Worm (Caenorhabditis elegans): ENCODE data around the gene R04D3.2.

R04D3.2 gene

ce11 chrX:13328034-13328433 lies 41.6 kb upstream of the R04D3.2 start, which contains the start of gene sir-2.2:
TSS of gene sir-2.2 (plus strand) at chrX:13328067.
- TF ChIP-seq elt-1 (tag; optimal IDR thresholded peaks at IDR 0.05; ENCODE audit: borderline replicate concordance, insufficient read depth) (no peak), snpc-4 (tag; optimal IDR thresholded peaks at IDR 0.05) (no peak), unc-39 (tag; optimal IDR thresholded peaks at IDR 0.05) (no peak), unc-120 (tag; optimal IDR thresholded peaks at IDR 0.05; ENCODE audit: poor library complexity, severe bottlenecking) (no peak), sem-2 (GFP tag; optimal IDR thresholded peaks at IDR 0.05) (no peak), nhr-2 (tag; optimal IDR thresholded peaks at IDR 0.05) (no peak), tbx-8 (GFP tag; optimal IDR thresholded peaks at IDR 0.05) (no peak), nhr-12 (tag; optimal IDR thresholded peaks at IDR 0.05) (no peak), hlh-1 (tag; optimal IDR thresholded peaks at IDR 0.05) (no peak)

DNA sequence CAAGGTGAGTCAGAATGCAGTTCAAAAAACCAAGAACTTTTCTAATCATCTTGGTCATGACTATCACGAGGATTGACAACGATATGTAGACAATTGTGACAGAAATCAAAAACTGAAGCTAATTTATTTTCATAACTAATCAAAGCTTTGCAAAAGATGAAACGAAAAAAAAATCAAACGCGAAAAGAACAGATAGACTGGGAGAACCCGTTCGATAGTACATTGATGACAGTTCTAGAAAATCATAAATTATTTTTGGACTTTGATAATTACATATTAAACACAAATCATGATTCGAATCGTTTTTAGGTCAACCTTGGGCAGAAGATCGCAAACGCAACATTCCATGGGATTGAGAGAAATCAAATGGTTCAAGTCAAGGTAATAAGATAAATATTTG lies 38.6 kb upstream of the R04D3.2 start:
- TF ChIP-seq sptf-1 (tag; optimal IDR thresholded peaks at IDR 0.05) (no peak), elt-3 (tag; optimal IDR thresholded peaks at IDR 0.05) (no peak), ceh-39 (tag; optimal IDR thresholded peaks at IDR 0.05) (no peak), mep-1 (tag; optimal IDR thresholded peaks at IDR 0.05) (no peak), flh-1 (GFP tag; optimal IDR thresholded peaks at IDR 0.05) (no peak), drap-1 (GFP tag; optimal IDR thresholded peaks at IDR 0.05) (no peak), zip-8 (tag; optimal IDR thresholded peaks at IDR 0.05) (no peak), nhr-2 (tag; optimal IDR thresholded peaks at IDR 0.05) (no peak), lin-13 (tag; optimal IDR thresholded peaks at IDR 0.05) (no peak), nhr-76 (tag; optimal IDR thresholded peaks at IDR 0.05) (no peak), lin-32 (GFP tag; optimal IDR thresholded peaks at IDR 0.05) (no peak), unc-62 (GFP tag; optimal IDR thresholded peaks at IDR 0.05) (no peak), ceh-83 (GFP tag; optimal IDR thresholded peaks at IDR 0.05) (no peak)

DNA sequence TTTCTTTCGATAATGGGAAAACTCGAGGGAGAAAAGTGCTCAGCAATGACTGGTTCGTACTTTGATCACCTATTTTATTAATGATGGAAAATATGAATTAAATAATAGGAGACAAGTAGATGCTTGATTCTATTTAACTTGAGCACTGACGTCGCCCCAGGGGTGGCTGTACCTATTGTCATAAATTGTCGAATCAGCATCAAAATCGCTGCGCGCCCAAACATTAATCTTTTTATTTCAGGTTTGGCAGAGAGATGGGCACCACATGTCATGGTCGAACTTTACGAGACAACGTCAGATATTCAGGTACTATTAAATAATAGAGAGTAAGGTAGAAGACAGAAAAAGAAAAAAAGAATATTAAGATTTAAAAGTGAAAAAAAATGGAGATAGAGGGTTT lies 37.9 kb upstream of the R04D3.2 start:
- no peak for TF ChIP-seq ceh-39 (tag; optimal IDR thresholded peaks at IDR 0.05)
- TF ChIP-seq M03D4.4 (tag; optimal IDR thresholded peaks at IDR 0.05), result no peak
- TF ChIP-seq lin-32 (GFP tag; optimal IDR thresholded peaks at IDR 0.05), result no peak
- no peak for TF ChIP-seq nhr-12 (tag; optimal IDR thresholded peaks at IDR 0.05)
- TF ChIP-seq elt-3 (tag; optimal IDR thresholded peaks at IDR 0.05), result no peak
- TF ChIP-seq ces-1 (GFP tag; optimal IDR thresholded peaks at IDR 0.05), result no peak
- no peak for TF ChIP-seq sptf-1 (tag; optimal IDR thresholded peaks at IDR 0.05)
- no peak for TF ChIP-seq blmp-1 (tag; optimal IDR thresholded peaks at IDR 0.05)
- no peak for TF ChIP-seq lin-13 (tag; optimal IDR thresholded peaks at IDR 0.05)
- no peak for TF ChIP-seq zip-8 (tag; optimal IDR thresholded peaks at IDR 0.05)
- no peak for TF ChIP-seq ztf-11 (tag; optimal IDR thresholded peaks at IDR 0.05)

- TF ChIP-seq mls-2 (tag; optimal IDR thresholded peaks at IDR 0.05) (no peak), mab-5 (tag; optimal IDR thresholded peaks at IDR 0.05) (no peak), flh-1 (GFP tag; optimal IDR thresholded peaks at IDR 0.05) (no peak), nhr-28 (tag; optimal IDR thresholded peaks at IDR 0.05) (no peak), pha-4 (tag; optimal IDR thresholded peaks at IDR 0.05) (no peak), nhr-12 (tag; optimal IDR thresholded peaks at IDR 0.05) (no peak), bed-3 (GFP tag; optimal IDR thresholded peaks at IDR 0.05) (no peak), drap-1 (GFP tag; optimal IDR thresholded peaks at IDR 0.05) (no peak), ham-2 (GFP tag; optimal IDR thresholded peaks at IDR 0.05) (no peak), lin-13 (tag; optimal IDR thresholded peaks at IDR 0.05) (no peak), lin-32 (GFP tag; optimal IDR thresholded peaks at IDR 0.05) (no peak), elt-3 (tag; optimal IDR thresholded peaks at IDR 0.05) (no peak), ceh-43 (GFP tag; optimal IDR thresholded peaks at IDR 0.05) (no peak), unc-62 (GFP tag; optimal IDR thresholded peaks at IDR 0.05) (no peak), unc-39 (tag; optimal IDR thresholded peaks at IDR 0.05) (no peak), M03D4.4 (tag; optimal IDR thresholded peaks at IDR 0.05) (no peak), nhr-76 (tag; optimal IDR thresholded peaks at IDR 0.05) (no peak), mep-1 (tag; optimal IDR thresholded peaks at IDR 0.05) (no peak)
Observed at ce11 chrX:13323697-13324096, 37.3 kb upstream of the R04D3.2 start.

- TF ChIP-seq elt-1 (tag; optimal IDR thresholded peaks at IDR 0.05; ENCODE audit: borderline replicate concordance, insufficient read depth), result no peak
- no peak for TF ChIP-seq snpc-4 (tag; optimal IDR thresholded peaks at IDR 0.05)
- TF ChIP-seq flh-1 (GFP tag; optimal IDR thresholded peaks at IDR 0.05), result no peak
- TF ChIP-seq mls-2 (tag; optimal IDR thresholded peaks at IDR 0.05), result no peak
- TF ChIP-seq tbx-8 (GFP tag; optimal IDR thresholded peaks at IDR 0.05), result no peak
- TF ChIP-seq ceh-39 (tag; optimal IDR thresholded peaks at IDR 0.05), result no peak
- TF ChIP-seq sptf-1 (tag; optimal IDR thresholded peaks at IDR 0.05), result no peak
- TF ChIP-seq ces-1 (GFP tag; optimal IDR thresholded peaks at IDR 0.05), result no peak
- no peak for TF ChIP-seq lin-32 (GFP tag; optimal IDR thresholded peaks at IDR 0.05)
Observed at ce11 chrX:13322886-13323285, 36.5 kb upstream of the R04D3.2 start, which contains the start of gene F46G10.2. TSS of gene F46G10.2 (plus strand) at chrX:13322963.

All from whole organism, mixed stage, embryonic.